Fruit fly (Drosophila melanogaster) whole organism, embryonic: ENCODE results near the gene CG15347.

ENCODE experiments used
- BEAF-32 ChIP-seq: fragments of 200-800 bp; sonication (Bioruptor generic); optimal IDR thresholded peaks from 3 replicates; lab custom pipeline; 2017; ENCODE audit warnings: missing biosample characterization, missing genetic modification characterization, mild to moderate bottlenecking, moderate library complexity, missing genetic modification reagents
- Bgb ChIP-seq: fragments of 200-800 bp; sonication (Bioruptor generic); IDR thresholded peaks from 2 replicates; pipeline ENCODE4 v1.3.6; 2022; ENCODE audit warnings: missing biosample characterization, missing genetic modification characterization; ENCODE audit not compliant: partially characterized antibody
- Bteb2 ChIP-seq: fragments of 200-800 bp; sonication (Bioruptor generic); optimal IDR thresholded peaks from 2 replicates; lab custom pipeline; 2016; ENCODE audit warnings: missing biosample characterization, missing genetic modification characterization
- CG10543 ChIP-seq: fragments of 200-800 bp; sonication (Bioruptor generic); optimal IDR thresholded peaks from 3 replicates; lab custom pipeline; 2017; ENCODE audit warnings: missing biosample characterization, mild to moderate bottlenecking, missing genetic modification characterization, moderate library complexity
- CG11093 ChIP-seq: fragments of 200-800 bp; sonication (Bioruptor generic); IDR thresholded peaks from 3 replicates; pipeline ENCODE4 v1.3.6; 2022; ENCODE audit warnings: missing biosample characterization, missing genetic modification characterization
- CG11456 ChIP-seq: fragments of 200-800 bp; sonication (Bioruptor generic); IDR thresholded peaks from 3 replicates; pipeline ENCODE4 v1.3.6; 2022; ENCODE audit warnings: missing biosample characterization, missing genetic modification characterization
- CG11504 ChIP-seq: fragments of 200-800 bp; sonication (Bioruptor generic); optimal IDR thresholded peaks from 3 replicates; lab custom pipeline; 2019; ENCODE audit warnings: missing biosample characterization, mild to moderate bottlenecking, missing genetic modification characterization, moderate library complexity
- CG11695 ChIP-seq: fragments of 200-800 bp; sonication (Bioruptor generic); IDR thresholded peaks from 3 replicates; pipeline ENCODE4 v1.3.6; 2022; ENCODE audit warnings: missing biosample characterization, missing genetic modification characterization
- CG1233 ChIP-seq: fragments of 200-800 bp; sonication (Bioruptor generic); optimal IDR thresholded peaks from 4 replicates; lab custom pipeline; 2018; ENCODE audit warnings: missing biosample characterization, mild to moderate bottlenecking, missing genetic modification characterization
- CG12942 ChIP-seq: fragments of 200-800 bp; sonication (Bioruptor generic); optimal IDR thresholded peaks from 3 replicates; lab custom pipeline; 2016; ENCODE audit warnings: missing biosample characterization, missing genetic modification characterization
- CG15073 ChIP-seq: fragments of 200-800 bp; sonication (Bioruptor generic); optimal IDR thresholded peaks from 2 replicates; lab custom pipeline; 2016; ENCODE audit warnings: missing biosample characterization, missing genetic modification characterization
- CG1529 ChIP-seq: fragments of 200-800 bp; sonication (Bioruptor generic); optimal IDR thresholded peaks from 3 replicates; lab custom pipeline; 2018; ENCODE audit warnings: missing biosample characterization, missing genetic modification characterization
- CG18262 ChIP-seq: fragments of 200-800 bp; optimal IDR thresholded peaks from 3 replicates; lab custom pipeline; 2019; ENCODE audit warnings: missing biosample characterization, mild to moderate bottlenecking, missing genetic modification characterization, moderate library complexity
- CG18764 ChIP-seq: fragments of 200-800 bp; sonication (Bioruptor generic); optimal IDR thresholded peaks from 3 replicates; lab custom pipeline; 2016; ENCODE audit warnings: missing biosample characterization, missing genetic modification characterization
- CG2199 ChIP-seq: fragments of 200-800 bp; sonication (Bioruptor generic); IDR thresholded peaks from 3 replicates; pipeline ENCODE4 v1.3.6; 2022; ENCODE audit warnings: missing biosample characterization, missing genetic modification characterization
- CG30020 ChIP-seq: fragments of 200-800 bp; optimal IDR thresholded peaks from 2 replicates; lab custom pipeline; 2019; ENCODE audit warnings: missing biosample characterization, mild to moderate bottlenecking, missing genetic modification characterization, moderate library complexity
- CG3163 ChIP-seq: fragments of 200-800 bp; sonication (Bioruptor generic); optimal IDR thresholded peaks from 3 replicates; lab custom pipeline; 2016; ENCODE audit warnings: missing biosample characterization, missing genetic modification characterization
- CG3847 ChIP-seq: fragments of 200-800 bp; sonication (Bioruptor generic); IDR thresholded peaks from 2 replicates; pipeline ENCODE4 v1.3.6; 2022; ENCODE audit warnings: missing biosample characterization, missing genetic modification characterization
- CG4820 ChIP-seq: fragments of 200-800 bp; sonication (Bioruptor generic); optimal IDR thresholded peaks from 3 replicates; lab custom pipeline; 2016; ENCODE audit warnings: missing biosample characterization, missing genetic modification characterization
- CG4854 ChIP-seq: fragments of 200-800 bp; sonication (Bioruptor generic); optimal IDR thresholded peaks from 2 replicates; lab custom pipeline; 2016; ENCODE audit warnings: missing biosample characterization, missing genetic modification characterization, inconsistent platforms
- CG7839 ChIP-seq: fragments of 200-800 bp; sonication (Bioruptor generic); optimal IDR thresholded peaks from 3 replicates; lab custom pipeline; 2018; ENCODE audit warnings: missing biosample characterization, mild to moderate bottlenecking, missing genetic modification characterization, moderate library complexity
- Dref ChIP-seq: fragments of 200-800 bp; sonication (Bioruptor generic); IDR thresholded peaks from 2 replicates; pipeline ENCODE4 v1.3.6; 2022; ENCODE audit warnings: missing biosample characterization, missing genetic modification characterization
- ERR ChIP-seq: fragments of 200-800 bp; sonication (Bioruptor generic); optimal IDR thresholded peaks from 2 replicates; lab custom pipeline; 2016; ENCODE audit warnings: missing biosample characterization, missing genetic modification characterization
- Fer1 ChIP-seq: fragments of 200-800 bp; sonication (Bioruptor generic); optimal IDR thresholded peaks from 2 replicates; lab custom pipeline; 2017; ENCODE audit warnings: missing biosample characterization, mild to moderate bottlenecking, missing genetic modification characterization
- Fer3 ChIP-seq: fragments of 200-800 bp; sonication (Bioruptor generic); optimal IDR thresholded peaks from 2 replicates; lab custom pipeline; 2018; ENCODE audit warnings: missing biosample characterization, mild to moderate bottlenecking, missing genetic modification characterization, moderate library complexity
- H2.0 ChIP-seq: fragments of 200-800 bp; sonication (Bioruptor generic); IDR thresholded peaks from 2 replicates; pipeline ENCODE4 v1.3.6; 2022; ENCODE audit warnings: missing biosample characterization, missing genetic modification characterization
- HLHmδ ChIP-seq: fragments of 200-800 bp; sonication (Bioruptor generic); optimal IDR thresholded peaks from 2 replicates; lab custom pipeline; 2018; ENCODE audit warnings: missing biosample characterization, mild to moderate bottlenecking, missing genetic modification characterization, moderate library complexity
- Hmx ChIP-seq: fragments of 200-800 bp; sonication (Bioruptor generic); optimal IDR thresholded peaks from 2 replicates; lab custom pipeline; 2016; ENCODE audit warnings: missing biosample characterization, missing genetic modification characterization
- Lhr ChIP-seq: fragments of 200-800 bp; sonication (Bioruptor generic); optimal IDR thresholded peaks from 3 replicates; lab custom pipeline; 2017; ENCODE audit warnings: mild to moderate bottlenecking, missing biosample characterization, missing genetic modification reagents, missing genetic modification characterization
- Scr ChIP-seq: fragments of 200-800 bp; sonication (Bioruptor generic); IDR thresholded peaks from 2 replicates; pipeline ENCODE4 v1.3.6; 2022; ENCODE audit warnings: missing biosample characterization, missing genetic modification characterization; ENCODE audit not compliant: partially characterized antibody
- Sox100B ChIP-seq: fragments of 200-800 bp; sonication (Bioruptor generic); optimal IDR thresholded peaks from 3 replicates; lab custom pipeline; 2018; ENCODE audit warnings: missing biosample characterization, mild to moderate bottlenecking, missing genetic modification characterization
- Stat92E ChIP-seq, 3 experiments: fragments of >200 bp in 2 of 3; fragments of 200-800 bp in 1 of 3; sonication (Bioruptor generic) in 1 of 3; optimal IDR thresholded peaks; 2 replicates each; lab custom pipeline; 2017 to 2019; ENCODE audit warnings: missing biosample characterization in 3 of 3, missing genetic modification characterization in 3 of 3, mild to moderate bottlenecking in 1 of 3, moderate library complexity in 1 of 3
- Trl ChIP-seq, 3 experiments: fragments of >200 bp in 2 of 3; fragments of 200-800 bp in 1 of 3; sonication (Bioruptor generic) in 1 of 3; optimal IDR thresholded peaks; 2 replicates in 1 of 3; 3 replicates in 2 of 3; lab custom pipeline; 2016 to 2017; ENCODE audit warnings: missing biosample characterization in 1 of 3, missing genetic modification characterization in 1 of 3
- Xbp1 ChIP-seq: fragments of 200-800 bp; sonication (Bioruptor generic); optimal IDR thresholded peaks from 3 replicates; lab custom pipeline; 2016; ENCODE audit warnings: missing biosample characterization, mild to moderate bottlenecking, missing genetic modification characterization
- esg ChIP-seq: fragments of 200-800 bp; sonication (Bioruptor generic); conservative IDR thresholded peaks from 2 replicates; pipeline ENCODE4 v1.3.6; 2022; ENCODE audit warnings: missing biosample characterization, missing genetic modification characterization
- exex ChIP-seq: fragments of 200-800 bp; sonication (Bioruptor generic); optimal IDR thresholded peaks from 4 replicates; lab custom pipeline; 2018; ENCODE audit warnings: missing biosample characterization, mild to moderate bottlenecking, missing genetic modification characterization, moderate library complexity
- fu2 ChIP-seq: fragments of 200-800 bp; sonication (Bioruptor generic); optimal IDR thresholded peaks from 2 replicates; lab custom pipeline; 2016; ENCODE audit warnings: missing biosample characterization, missing genetic modification characterization
- her ChIP-seq: fragments of 200-800 bp; sonication (Bioruptor generic); optimal IDR thresholded peaks from 2 replicates; lab custom pipeline; 2016; ENCODE audit warnings: missing biosample characterization, missing genetic modification characterization
- insv ChIP-seq, 2 experiments: fragments of 200-800 bp; sonication (Bioruptor generic); optimal IDR thresholded peaks; 3 replicates each; lab custom pipeline; 2016 to 2018; ENCODE audit warnings: missing biosample characterization in 2 of 2, missing genetic modification characterization in 2 of 2
- mirr ChIP-seq: fragments of 200-800 bp; sonication (Bioruptor generic); optimal IDR thresholded peaks from 3 replicates; lab custom pipeline; 2018; ENCODE audit warnings: missing biosample characterization, mild to moderate bottlenecking, missing genetic modification characterization
- nerfin-2 ChIP-seq: fragments of 200-800 bp; sonication (Bioruptor generic); IDR thresholded peaks from 2 replicates; pipeline ENCODE4 v1.3.6; 2022; ENCODE audit warnings: missing biosample characterization, missing genetic modification characterization; ENCODE audit not compliant: partially characterized antibody
- ranshi ChIP-seq: fragments of 200-800 bp; sonication (Bioruptor generic); IDR thresholded peaks from 2 replicates; pipeline ENCODE4 v1.3.6; 2022; ENCODE audit warnings: missing biosample characterization, missing genetic modification characterization
- repo ChIP-seq: fragments of 200-800 bp; sonication (Bioruptor generic); optimal IDR thresholded peaks from 2 replicates; lab custom pipeline; 2016; ENCODE audit warnings: missing biosample characterization, missing genetic modification characterization
- schlank ChIP-seq: fragments of 200-800 bp; sonication (Bioruptor generic); optimal IDR thresholded peaks from 2 replicates; lab custom pipeline; 2018; ENCODE audit warnings: missing biosample characterization, mild to moderate bottlenecking, missing genetic modification characterization
- slou ChIP-seq: fragments of 200-800 bp; sonication (Bioruptor generic); optimal IDR thresholded peaks from 3 replicates; lab custom pipeline; 2016; ENCODE audit warnings: missing biosample characterization, missing genetic modification characterization
- tll ChIP-seq, 2 experiments: fragments of 200-800 bp in 1 of 2; fragments of >200 bp in 1 of 2; sonication (Bioruptor generic) in 1 of 2; optimal IDR thresholded peaks; 2 replicates each; lab custom pipeline; 2017 to 2019; ENCODE audit warnings: missing biosample characterization in 2 of 2, missing genetic modification characterization in 2 of 2, mild to moderate bottlenecking in 1 of 2, moderate library complexity in 1 of 2
- toy ChIP-seq: fragments of 200-800 bp; sonication (Bioruptor generic); IDR thresholded peaks from 2 replicates; pipeline ENCODE4 v1.3.6; 2022; ENCODE audit warnings: missing biosample characterization, missing genetic modification characterization
- trem ChIP-seq: fragments of 200-800 bp; optimal IDR thresholded peaks from 3 replicates; lab custom pipeline; 2019; ENCODE audit warnings: missing biosample characterization, mild to moderate bottlenecking, missing genetic modification characterization, moderate library complexity
- ttk ChIP-seq: fragments of 200-800 bp; sonication (Bioruptor generic); IDR thresholded peaks from 2 replicates; pipeline ENCODE4 v2.1.2; 2022; ENCODE audit warnings: missing biosample characterization, missing genetic modification characterization

Gene CG15347

DNA sequence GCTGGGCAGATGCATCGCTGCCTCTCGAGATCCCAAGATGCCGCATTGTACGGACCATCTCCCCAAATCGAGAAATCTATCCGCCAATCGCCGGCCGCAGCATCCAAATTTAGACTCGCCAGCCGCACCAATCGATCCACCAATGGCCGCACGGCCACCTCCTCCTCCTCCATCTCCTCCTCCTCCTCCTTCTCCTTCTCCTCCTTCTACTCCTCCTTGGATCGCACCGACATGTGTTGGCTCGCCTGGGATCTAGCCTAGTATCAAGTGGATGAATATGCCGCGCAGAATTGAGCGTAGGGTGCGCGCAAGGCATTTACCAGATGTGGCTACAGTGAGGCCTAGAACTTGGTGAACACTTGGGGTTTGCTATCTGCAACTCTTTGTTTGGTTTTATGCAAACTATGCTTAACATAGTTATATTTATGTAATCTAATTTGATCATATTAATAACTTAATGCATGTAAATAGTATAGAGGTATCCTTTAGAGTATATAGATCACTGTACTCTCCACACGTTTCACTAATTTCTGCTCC lies 5.6 kb downstream of the CG15347 start, which contains the start of gene org-1 (continued):
- TF ChIP-seq CG30020 (tag; lab: Kevin White, UChicago) (peak; percentile 77), Fer3 (peak; percentile 93), BEAF-32 (no peak), CG11456 (GFP tag; lab: Robert Waterston, UW) (peak; percentile 97), CG3847 (GFP tag; lab: Robert Waterston, UW) (peak; percentile 97), toy (GFP tag; lab: Robert Waterston, UW) (peak; percentile 95), Trl (optimal IDR thresholded peaks at IDR 0.05; lab: Kevin White, UChicago) (no peak), Trl (GFP tag; optimal IDR thresholded peaks at IDR 0.05; lab: Kevin White, UChicago) (peak; percentile 76), ttk (GFP tag; lab: Robert Waterston, UW) (peak; percentile 98), Sox100B (GFP tag; lab: Kevin White, UChicago) (peak; percentile 88), esg (peak; percentile 97), CG11093 (peak; percentile 98), CG4854 (peak; percentile 77), Bgb (0 out of 2 replicates have a peak, but pooled peaks have one; percentile 11), Stat92E (GFP tag; optimal IDR thresholded peaks at IDR 0.05; lab: Kevin White, UChicago) (peak in 1 of 3 experiments; percentile 89), Xbp1 (peak; percentile 96), repo (GFP tag; lab: Kevin White, UChicago) (peak; percentile 62), nerfin-2 (GFP tag; lab: Robert Waterston, UW) (no peak), CG18764 (GFP tag; lab: Kevin White, UChicago) (peak; percentile 87), H2.0 (GFP tag; lab: Robert Waterston, UW) (peak; percentile 98), her (peak; percentile 22), Hmx (GFP tag; lab: Kevin White, UChicago) (peak; percentile 51), CG4820 (GFP tag; lab: Kevin White, UChicago) (peak; percentile 96), CG1529 (GFP tag; lab: Kevin White, UChicago) (peak; percentile 94), Lhr (GFP tag; lab: Kevin White, UChicago) (peak; percentile 85), CG2199 (GFP tag; lab: Robert Waterston, UW) (peak; percentile 98), HLHmδ (peak; percentile 7), insv (GFP tag; optimal IDR thresholded peaks at IDR 0.05; lab: Kevin White, UChicago) (peak in 1 of 2 experiments; percentile 50), CG3163 (GFP tag; lab: Kevin White, UChicago) (peak; percentile 61), fu2 (GFP tag; lab: Kevin White, UChicago) (peak; percentile 44), slou (GFP tag; lab: Kevin White, UChicago) (peak; percentile 79), ERR (peak; percentile 58), tll (GFP tag; optimal IDR thresholded peaks at IDR 0.05; lab: Kevin White, UChicago) (no peak), CG1233 (GFP tag; lab: Kevin White, UChicago) (peak; percentile 93), CG12942 (GFP tag; lab: Kevin White, UChicago) (peak; percentile 91), CG15073 (peak; percentile 76), Bteb2 (GFP tag; lab: Kevin White, UChicago) (peak; percentile 69), Dref (GFP tag; lab: Robert Waterston, UW) (0 out of 2 replicates have a peak, but pooled peaks have one; percentile 16), Scr (GFP tag; lab: Robert Waterston, UW) (no peak), CG18262 (peak; percentile 96), CG11695 (GFP tag; lab: Robert Waterston, UW) (peak; percentile 95), schlank (tag; lab: Kevin White, UChicago) (peak; percentile 70), trem (tag; lab: Kevin White, UChicago) (peak; percentile 94), ranshi (GFP tag; lab: Robert Waterston, UW) (peak; percentile 98), exex (tag; lab: Kevin White, UChicago) (peak; percentile 58), CG10543 (GFP tag; lab: Kevin White, UChicago) (peak; percentile 88), CG7839 (tag; lab: Kevin White, UChicago) (peak; percentile 96), Fer1 (GFP tag; lab: Kevin White, UChicago) (peak; percentile 87), mirr (GFP tag; lab: Kevin White, UChicago) (peak; percentile 78), CG11504 (tag; lab: Kevin White, UChicago) (peak; percentile 94)
